Fruit fly (Drosophila melanogaster): Measurements from ENCODE around the gene Nup133.

Gene Nup133

DNA sequence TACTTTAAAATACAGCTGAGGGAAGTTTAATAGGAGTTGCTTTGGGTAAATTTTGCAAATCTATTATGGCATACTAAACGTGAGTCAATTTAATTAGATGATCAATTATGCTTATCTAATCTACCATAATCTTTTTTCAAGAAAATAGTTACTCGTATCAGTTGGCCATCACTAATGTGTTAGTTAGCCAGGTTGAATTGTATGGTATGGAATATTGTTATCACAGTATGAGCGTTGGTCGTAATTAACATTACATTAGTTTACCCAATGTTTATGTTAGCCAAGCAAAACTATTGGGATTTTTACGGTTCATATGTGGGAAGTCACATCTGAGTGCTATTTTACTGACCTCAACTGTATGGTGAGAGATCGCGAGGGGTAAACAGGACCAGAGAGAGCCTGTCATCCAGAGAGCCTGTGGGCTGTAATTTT is 16.9 kb upstream of the Nup133 start:
- TF ChIP-seq psq (optimal IDR thresholded peaks at IDR 0.05) (no peak), h (optimal IDR thresholded peaks at IDR 0.05) (no peak), Myc (optimal IDR thresholded peaks at IDR 0.05) (no peak), ttk (optimal IDR thresholded peaks at IDR 0.05) (no peak), Sin3A (optimal IDR thresholded peaks at IDR 0.05) (no peak), insv (optimal IDR thresholded peaks at IDR 0.05) (no peak)

DNA sequence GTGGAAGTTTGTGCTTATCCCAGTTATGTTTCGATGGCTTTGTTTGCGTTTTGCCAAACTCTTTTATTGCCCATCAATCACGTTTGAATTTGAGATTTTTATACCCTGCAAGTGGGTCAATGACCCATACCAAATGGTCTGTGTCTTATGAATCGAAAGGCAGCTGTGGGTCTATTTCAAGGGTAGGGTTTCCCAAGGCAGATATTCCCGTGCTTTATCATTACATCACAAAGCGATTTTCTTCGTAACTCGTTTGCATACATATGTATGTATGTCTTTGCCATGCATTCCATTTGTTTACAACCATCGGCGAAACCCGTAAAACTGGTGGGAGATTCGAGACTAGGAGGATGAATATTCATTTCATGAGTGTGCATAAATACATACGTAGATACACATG is 15.0 kb upstream of the Nup133 start:
- TF ChIP-seq psq (optimal IDR thresholded peaks at IDR 0.05) = no peak
- TF ChIP-seq Sin3A (optimal IDR thresholded peaks at IDR 0.05) = no peak
- no peak for TF ChIP-seq ttk (optimal IDR thresholded peaks at IDR 0.05)
- no peak for TF ChIP-seq h (optimal IDR thresholded peaks at IDR 0.05)
- TF ChIP-seq insv (optimal IDR thresholded peaks at IDR 0.05) = no peak
- no peak for TF ChIP-seq Myc (optimal IDR thresholded peaks at IDR 0.05)

DNA sequence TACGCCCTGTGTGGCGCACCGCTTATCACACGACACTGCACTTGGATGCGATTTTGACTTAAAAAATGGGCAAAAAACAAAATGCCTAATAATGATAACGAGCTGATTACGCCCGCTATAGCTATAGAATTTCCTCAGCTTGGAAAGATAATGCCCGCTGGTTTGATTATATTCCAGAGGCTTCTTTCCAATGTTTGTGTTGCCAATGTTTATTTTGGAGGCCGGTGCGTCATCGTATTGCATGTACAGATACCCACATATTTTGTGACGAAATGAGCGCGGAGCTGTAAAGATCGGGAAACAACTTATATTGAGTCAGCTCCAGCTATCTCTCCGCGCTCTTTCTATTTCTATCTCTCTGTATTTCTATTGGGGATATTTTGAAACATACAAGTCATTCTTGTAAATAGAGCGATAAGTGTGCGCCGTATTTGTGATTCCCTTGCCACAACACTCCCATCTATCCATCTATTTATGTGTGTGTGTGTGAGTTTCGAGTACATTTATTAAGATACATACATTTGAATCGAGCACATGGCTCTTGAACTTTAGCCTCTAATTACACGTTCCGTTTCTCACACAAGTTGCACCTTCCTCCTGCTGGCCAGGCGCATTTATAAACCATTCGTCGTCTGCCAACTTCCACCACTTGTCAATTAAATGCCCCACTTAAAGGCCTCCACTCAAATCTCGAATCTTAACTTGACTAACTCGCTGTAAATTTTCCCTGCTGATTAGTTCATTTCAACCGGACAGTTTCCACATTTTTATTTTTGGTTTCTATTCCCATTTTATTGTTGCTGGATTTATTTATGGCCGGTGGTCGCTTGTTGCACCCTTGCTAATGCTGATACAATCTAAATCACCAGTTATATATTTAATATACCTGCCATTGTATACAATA is 6.1 kb upstream of the Nup133 start:
- TF ChIP-seq Sin3A (optimal IDR thresholded peaks at IDR 0.05) = no peak
- TF ChIP-seq psq (optimal IDR thresholded peaks at IDR 0.05) = no peak
- TF ChIP-seq Myc (optimal IDR thresholded peaks at IDR 0.05) = no peak
- no peak for TF ChIP-seq insv (optimal IDR thresholded peaks at IDR 0.05)
- TF ChIP-seq ttk (optimal IDR thresholded peaks at IDR 0.05) = no peak
- TF ChIP-seq h (optimal IDR thresholded peaks at IDR 0.05) = no peak

DNA sequence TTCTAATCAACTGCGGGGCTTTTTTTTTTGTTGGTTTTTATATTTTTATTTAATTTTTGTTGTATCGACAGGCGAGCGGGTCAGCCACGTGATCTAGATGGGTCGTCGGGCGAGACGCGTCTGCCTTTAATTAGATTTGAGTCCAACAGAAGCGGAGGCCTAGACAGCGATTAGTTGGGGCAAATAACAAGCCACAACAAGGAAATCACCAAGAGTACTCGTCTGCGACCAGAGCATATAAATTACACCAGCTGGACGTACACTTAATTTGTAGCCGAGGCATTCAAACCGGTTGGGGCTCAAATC is 5.5 kb upstream of the Nup133 start:
- no peak for TF ChIP-seq ttk (optimal IDR thresholded peaks at IDR 0.05)
- TF ChIP-seq psq (optimal IDR thresholded peaks at IDR 0.05) = no peak
- no peak for TF ChIP-seq Sin3A (optimal IDR thresholded peaks at IDR 0.05)
- no peak for TF ChIP-seq insv (optimal IDR thresholded peaks at IDR 0.05)
- TF ChIP-seq Myc (optimal IDR thresholded peaks at IDR 0.05) = no peak
- TF ChIP-seq h (optimal IDR thresholded peaks at IDR 0.05) = no peak

DNA sequence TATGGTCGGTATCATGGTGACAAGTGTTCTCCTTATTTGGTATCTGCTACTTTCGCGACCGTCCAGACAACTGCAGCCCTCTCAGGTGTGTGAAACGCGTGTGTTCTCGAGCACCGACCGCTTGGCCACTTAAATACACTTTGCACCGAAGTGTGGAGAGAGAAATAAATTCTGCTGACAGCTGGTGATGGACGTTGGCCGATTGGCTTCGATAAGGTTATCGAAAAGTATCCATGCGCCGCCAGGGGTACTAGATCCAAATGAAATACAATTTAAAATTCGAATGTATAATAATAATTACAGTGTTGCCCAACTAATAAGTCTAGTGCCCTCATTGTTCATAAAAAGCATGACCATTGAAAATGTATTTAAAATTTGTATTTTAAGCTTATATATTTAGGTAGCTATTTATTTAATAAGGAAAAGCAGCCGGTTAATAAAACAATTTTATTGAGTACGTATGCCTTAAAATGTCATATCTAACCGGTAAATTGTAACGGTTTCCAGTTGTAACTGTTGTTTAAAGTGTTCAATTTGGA is 4.0 kb upstream of the Nup133 start, which contains the start of the genes Gclm and CG17625:
Gclm (minus strand) TSS at position 175 of the 539 bp plus-strand sequence.
CG17625 (plus strand) TSS at position 514 of the 539 bp plus-strand sequence.
- no peak for TF ChIP-seq Sin3A (optimal IDR thresholded peaks at IDR 0.05)
- TF ChIP-seq Myc (optimal IDR thresholded peaks at IDR 0.05) = no peak
- TF ChIP-seq insv (optimal IDR thresholded peaks at IDR 0.05) = no peak
- no peak for TF ChIP-seq psq (optimal IDR thresholded peaks at IDR 0.05)
- TF ChIP-seq ttk (optimal IDR thresholded peaks at IDR 0.05) = no peak
- TF ChIP-seq h (optimal IDR thresholded peaks at IDR 0.05) = no peak

DNA sequence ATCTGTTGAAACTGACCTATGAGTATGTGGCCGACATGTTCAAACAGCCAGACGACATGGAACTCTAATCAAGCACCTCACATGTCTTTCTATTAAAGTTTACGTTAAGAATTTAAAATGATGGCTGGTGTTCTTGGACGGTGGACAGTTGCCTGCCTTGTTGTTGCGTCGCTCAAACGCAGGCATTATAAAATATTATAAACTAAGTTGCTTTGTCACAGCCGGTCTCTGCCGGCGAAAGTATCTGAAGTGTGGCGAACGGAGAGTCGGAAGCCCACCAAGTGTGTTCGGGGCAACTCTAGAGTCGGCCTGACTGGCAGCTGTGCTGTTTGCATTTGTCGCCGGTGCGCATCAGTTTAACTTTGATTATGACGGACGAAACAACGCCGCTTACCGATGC is 4.3 kb downstream of the Nup133 start, which contains the start of gene cd:
cd (plus strand) TSS at position 301 of the 400 bp plus-strand sequence.
- no peak for TF ChIP-seq insv (optimal IDR thresholded peaks at IDR 0.05)
- TF ChIP-seq Myc (optimal IDR thresholded peaks at IDR 0.05) = no peak
- no peak for TF ChIP-seq Sin3A (optimal IDR thresholded peaks at IDR 0.05)

DNA sequence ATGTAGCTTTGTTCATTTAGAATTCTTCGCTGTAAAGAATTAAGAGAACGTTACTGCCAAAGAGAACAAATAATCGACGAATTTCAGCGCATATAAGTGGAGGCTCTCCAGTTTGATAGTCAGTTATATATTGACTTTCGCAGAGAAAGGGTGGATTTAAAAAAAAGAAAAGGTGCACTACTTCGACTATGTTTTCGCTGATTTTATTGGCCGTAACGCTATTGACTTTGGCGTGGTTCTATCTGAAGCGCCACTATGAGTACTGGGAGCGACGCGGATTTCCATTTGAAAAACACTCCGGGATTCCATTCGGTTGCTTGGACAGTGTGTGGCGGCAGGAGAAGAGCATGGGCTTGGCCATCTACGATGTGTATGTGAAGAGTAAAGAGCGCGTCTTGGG is 7.8 kb downstream of the Nup133 start, which contains the start of gene Cyp6d4:
Cyp6d4 (plus strand) TSS at position 112 of the 400 bp plus-strand sequence.
- TF ChIP-seq insv (optimal IDR thresholded peaks at IDR 0.05) (no peak), Sin3A (optimal IDR thresholded peaks at IDR 0.05) (no peak), h (optimal IDR thresholded peaks at IDR 0.05) (no peak), ttk (optimal IDR thresholded peaks at IDR 0.05) (no peak), Myc (optimal IDR thresholded peaks at IDR 0.05) (no peak), psq (optimal IDR thresholded peaks at IDR 0.05) (no peak)

DNA sequence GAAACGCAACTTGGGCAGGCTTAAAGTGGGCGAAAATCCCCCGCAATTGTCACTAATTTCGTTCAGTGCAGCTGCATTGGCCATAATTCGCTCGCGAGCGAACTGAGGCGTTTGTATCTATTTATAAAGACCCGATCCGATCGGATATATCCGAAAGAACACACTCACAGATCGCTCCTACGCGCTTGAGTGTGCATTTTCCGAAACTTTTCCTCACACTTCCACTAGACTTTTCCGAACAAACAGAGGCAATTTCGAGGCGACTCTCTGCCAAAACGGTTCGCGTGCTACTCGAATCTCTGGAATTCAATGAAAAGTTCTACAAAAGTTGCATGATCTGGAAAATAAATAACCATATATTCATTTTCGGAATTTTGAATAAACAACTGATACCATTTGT is 11.4 kb downstream of the Nup133 start, which contains the start of the genes CG6972 and CCAP:
CG6972 (plus strand) TSS at position 215 of the 400 bp plus-strand sequence.
CCAP (minus strand) TSS at position 292 of the 400 bp plus-strand sequence.
- TF ChIP-seq Sin3A (optimal IDR thresholded peaks at IDR 0.05) = no peak
- TF ChIP-seq Myc (optimal IDR thresholded peaks at IDR 0.05) = no peak
- TF ChIP-seq ttk (optimal IDR thresholded peaks at IDR 0.05) = no peak
- no peak for TF ChIP-seq insv (optimal IDR thresholded peaks at IDR 0.05)
- no peak for TF ChIP-seq psq (optimal IDR thresholded peaks at IDR 0.05)
- no peak for TF ChIP-seq h (optimal IDR thresholded peaks at IDR 0.05)

DNA sequence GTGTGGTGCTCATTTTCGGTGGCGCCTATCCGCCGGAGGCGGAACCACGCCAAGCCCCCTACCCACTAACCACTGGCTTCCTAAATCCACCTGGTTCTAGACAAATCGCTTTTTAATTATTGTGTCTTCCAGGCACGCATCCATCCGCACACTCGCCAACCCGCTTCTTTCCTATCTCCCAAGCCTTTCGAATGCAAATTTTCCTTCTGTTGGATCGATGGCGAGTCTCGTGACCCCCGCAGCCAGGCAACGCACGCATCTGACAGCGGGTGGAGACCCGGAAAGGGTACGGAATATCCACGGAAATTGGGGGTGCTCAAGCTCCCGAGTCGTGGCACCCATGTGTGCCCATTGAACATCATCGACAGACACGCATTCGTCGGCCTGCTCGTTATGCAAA is 16.8 kb downstream of the Nup133 start, which contains the start of gene CG13842:
CG13842 (minus strand) TSS at position 101 of the 400 bp plus-strand sequence.
- no peak for TF ChIP-seq ttk (optimal IDR thresholded peaks at IDR 0.05)
- TF ChIP-seq Sin3A (optimal IDR thresholded peaks at IDR 0.05) = no peak

DNA sequence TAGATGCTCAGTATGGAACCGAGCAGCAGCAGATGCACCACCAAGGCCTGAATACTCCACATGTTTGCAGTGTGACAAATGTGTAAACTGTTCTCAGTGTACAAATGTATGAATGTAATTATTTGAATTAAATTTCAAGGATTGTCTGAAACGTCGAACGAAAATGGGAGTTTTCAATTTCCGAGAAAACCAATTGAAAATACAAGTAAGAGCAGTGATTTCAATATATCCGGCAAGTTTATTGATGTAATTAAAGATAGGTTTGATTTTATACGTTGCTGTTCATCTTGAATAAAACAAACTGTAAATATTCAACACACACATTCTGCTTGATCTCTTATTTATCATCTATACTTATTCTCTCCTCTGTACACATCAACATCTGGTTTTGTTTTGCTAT is 20.3 kb downstream of the Nup133 start, which contains the start of gene CG4907:
CG4907 (minus strand) TSS at position 101 of the 400 bp plus-strand sequence.
- TF ChIP-seq h (optimal IDR thresholded peaks at IDR 0.05) (no peak), insv (optimal IDR thresholded peaks at IDR 0.05) (no peak), Sin3A (optimal IDR thresholded peaks at IDR 0.05) (no peak), psq (optimal IDR thresholded peaks at IDR 0.05) (no peak), ttk (optimal IDR thresholded peaks at IDR 0.05) (no peak), Myc (optimal IDR thresholded peaks at IDR 0.05) (no peak)

DNA sequence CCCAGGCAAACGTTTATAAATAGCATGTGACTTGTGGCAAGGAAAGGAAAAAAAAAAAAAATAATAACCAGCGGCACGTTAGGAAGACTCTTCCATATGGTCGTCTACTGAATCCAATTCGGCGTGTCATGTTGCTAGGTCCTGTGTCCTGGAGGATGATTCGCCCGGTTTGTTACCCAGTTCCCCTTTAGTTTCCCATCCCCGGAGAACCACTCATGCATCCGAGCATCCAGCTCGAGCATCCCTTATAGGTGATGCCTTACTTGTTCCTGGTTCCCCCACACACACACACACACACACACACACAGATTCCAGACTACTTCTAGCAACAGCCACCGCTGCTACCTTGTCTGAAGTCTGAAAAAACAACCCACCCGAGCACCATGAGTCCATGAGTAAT is 27.5 kb downstream of the Nup133 start:
- TF ChIP-seq h (optimal IDR thresholded peaks at IDR 0.05) (no peak), ttk (optimal IDR thresholded peaks at IDR 0.05) (no peak), Sin3A (optimal IDR thresholded peaks at IDR 0.05) (no peak), psq (optimal IDR thresholded peaks at IDR 0.05) (no peak), insv (optimal IDR thresholded peaks at IDR 0.05) (no peak), Myc (optimal IDR thresholded peaks at IDR 0.05) (no peak)

DNA sequence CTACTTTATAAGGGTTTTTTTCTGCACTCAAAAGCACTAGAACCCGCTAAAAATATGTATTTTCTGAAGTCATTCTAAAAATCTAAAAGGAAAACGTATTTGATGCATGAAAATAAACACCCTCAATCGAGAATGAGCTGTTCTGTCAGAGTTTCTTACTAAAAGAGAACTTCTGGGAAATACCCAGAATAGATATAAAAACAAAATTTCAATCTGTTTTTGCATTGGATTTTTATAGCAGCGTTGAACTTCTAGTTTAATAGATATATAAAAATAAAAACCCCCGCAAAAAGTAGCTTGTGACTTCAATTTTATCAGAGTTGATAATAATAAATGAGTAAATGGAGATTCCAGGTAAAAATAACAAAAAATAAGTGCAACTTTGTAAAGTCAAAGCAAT is 28.0 kb downstream of the Nup133 start:
- TF ChIP-seq psq (optimal IDR thresholded peaks at IDR 0.05) (no peak), ttk (optimal IDR thresholded peaks at IDR 0.05) (no peak), Myc (optimal IDR thresholded peaks at IDR 0.05) (no peak)
